Worm (Caenorhabditis elegans) whole organism, mixed stage, embryonic: Measurements from ENCODE around the gene C18A3.10.

ENCODE experiments used
- M03D4.4 ChIP-seq: sonication (generic microtip); optimal IDR thresholded peaks from 2 replicates; lab custom pipeline; 2017; ENCODE audit warnings: mild to moderate bottlenecking, missing genetic modification characterization, missing compliant biosample characterization
- bed-3 ChIP-seq: fragments of 200-800 bp; sonication (Bioruptor generic); optimal IDR thresholded peaks from 3 replicates; lab custom pipeline; 2018; ENCODE audit warnings: mild to moderate bottlenecking, missing genetic modification characterization, moderate library complexity, missing compliant biosample characterization
- blmp-1 ChIP-seq: fragments of 150-350 bp; optimal IDR thresholded peaks from 2 replicates; lab custom pipeline; 2014; ENCODE audit warnings: missing biosample characterization, missing genetic modification characterization
- ceh-39 ChIP-seq: fragments of 150-350 bp; optimal IDR thresholded peaks from 2 replicates; lab custom pipeline; 2014; ENCODE audit warnings: missing biosample characterization, missing genetic modification characterization
- ceh-83 ChIP-seq: fragments of 200-800 bp; sonication (Bioruptor generic); optimal IDR thresholded peaks from 2 replicates; lab custom pipeline; 2018; ENCODE audit warnings: mild to moderate bottlenecking, missing genetic modification characterization, missing compliant biosample characterization
- ces-1 ChIP-seq: fragments of 150-350 bp; optimal IDR thresholded peaks from 2 replicates; lab custom pipeline; 2014; ENCODE audit warnings: missing biosample characterization, missing genetic modification reagents, missing genetic modification characterization
- cnd-1 ChIP-seq: fragments of 200-800 bp; sonication (Bioruptor generic); optimal IDR thresholded peaks from 2 replicates; lab custom pipeline; 2018; ENCODE audit warnings: mild to moderate bottlenecking, missing genetic modification characterization, missing compliant biosample characterization
- drap-1 ChIP-seq: fragments of 200-800 bp; sonication (Bioruptor generic); optimal IDR thresholded peaks from 3 replicates; lab custom pipeline; 2018; ENCODE audit warnings: mild to moderate bottlenecking, missing genetic modification characterization, missing compliant biosample characterization
- elt-1 ChIP-seq: sonication (generic microtip); optimal IDR thresholded peaks from 2 replicates; lab custom pipeline; 2017; ENCODE audit warnings: missing genetic modification characterization, mild to moderate bottlenecking, missing compliant biosample characterization, antibody characterized with exemption, moderate library complexity, borderline replicate concordance; ENCODE audit not compliant: insufficient read depth
- elt-3 ChIP-seq: fragments of 150-350 bp; optimal IDR thresholded peaks from 2 replicates; lab custom pipeline; 2014; ENCODE audit warnings: missing biosample characterization, missing genetic modification characterization
- ham-2 ChIP-seq: fragments of 200-800 bp; sonication (Bioruptor generic); optimal IDR thresholded peaks from 2 replicates; lab custom pipeline; 2018; ENCODE audit warnings: mild to moderate bottlenecking, missing genetic modification characterization, missing compliant biosample characterization
- hlh-1 ChIP-seq: fragments of 150-350 bp; optimal IDR thresholded peaks from 2 replicates; lab custom pipeline; 2014; ENCODE audit warnings: missing biosample characterization, missing genetic modification reagents, missing genetic modification characterization
- lin-13 ChIP-seq: fragments of 150-350 bp; optimal IDR thresholded peaks from 2 replicates; lab custom pipeline; 2014; ENCODE audit warnings: missing biosample characterization, missing genetic modification characterization
- lin-32 ChIP-seq: fragments of 200-800 bp; sonication (Bioruptor generic); optimal IDR thresholded peaks from 2 replicates; lab custom pipeline; 2018; ENCODE audit warnings: mild to moderate bottlenecking, missing genetic modification characterization, missing compliant biosample characterization
- lsy-2 ChIP-seq: fragments of 150-350 bp; optimal IDR thresholded peaks from 2 replicates; lab custom pipeline; 2014; ENCODE audit warnings: missing biosample characterization, missing genetic modification characterization
- mep-1 ChIP-seq: fragments of 150-350 bp; optimal IDR thresholded peaks from 2 replicates; lab custom pipeline; 2017; ENCODE audit warnings: missing biosample characterization, missing genetic modification reagents, missing genetic modification characterization, inconsistent platforms
- mls-2 ChIP-seq: sonication (generic microtip); optimal IDR thresholded peaks from 2 replicates; lab custom pipeline; 2016; ENCODE audit warnings: mild to moderate bottlenecking, missing genetic modification characterization, moderate library complexity, missing compliant biosample characterization
- nhr-2 ChIP-seq: fragments of 150-350 bp; optimal IDR thresholded peaks from 2 replicates; lab custom pipeline; 2014; ENCODE audit warnings: missing biosample characterization, missing genetic modification characterization
- nhr-237 ChIP-seq: fragments of 150-350 bp; optimal IDR thresholded peaks from 2 replicates; lab custom pipeline; 2014; ENCODE audit warnings: missing biosample characterization, missing genetic modification characterization
- nhr-28 ChIP-seq: fragments of 150-350 bp; optimal IDR thresholded peaks from 2 replicates; lab custom pipeline; 2014; ENCODE audit warnings: missing biosample characterization, missing genetic modification characterization
- nhr-76 ChIP-seq: sonication (generic microtip); optimal IDR thresholded peaks from 2 replicates; lab custom pipeline; 2017; ENCODE audit warnings: missing biosample characterization, missing genetic modification characterization
- pha-4 ChIP-seq: fragments of 150-350 bp; optimal IDR thresholded peaks from 2 replicates; lab custom pipeline; 2018; ENCODE audit warnings: missing biosample characterization, missing genetic modification reagents, missing genetic modification characterization
- snpc-4 ChIP-seq: fragments of 150-350 bp; optimal IDR thresholded peaks from 2 replicates; lab custom pipeline; 2014; ENCODE audit warnings: missing biosample characterization, missing genetic modification characterization
- sptf-1 ChIP-seq: sonication (generic microtip); optimal IDR thresholded peaks from 2 replicates; lab custom pipeline; 2017; ENCODE audit warnings: mild to moderate bottlenecking, missing genetic modification characterization, moderate library complexity, missing compliant biosample characterization
- tbx-8 ChIP-seq: fragments of 200-800 bp; sonication (Bioruptor generic); optimal IDR thresholded peaks from 2 replicates; lab custom pipeline; 2018; ENCODE audit warnings: mild to moderate bottlenecking, missing genetic modification characterization, moderate library complexity, missing compliant biosample characterization
- unc-120 ChIP-seq: sonication (generic microtip); optimal IDR thresholded peaks from 2 replicates; lab custom pipeline; 2017; ENCODE audit warnings: missing genetic modification characterization, missing compliant biosample characterization; ENCODE audit not compliant: poor library complexity, severe bottlenecking
- unc-39 ChIP-seq: fragments of 150-350 bp; optimal IDR thresholded peaks from 2 replicates; lab custom pipeline; 2014; ENCODE audit warnings: missing biosample characterization, missing genetic modification characterization
- unc-62 ChIP-seq: fragments of 150-350 bp; optimal IDR thresholded peaks from 2 replicates; lab custom pipeline; 2014; ENCODE audit warnings: missing biosample characterization, missing genetic modification reagents, missing genetic modification characterization
- ztf-11 ChIP-seq: fragments of 150-350 bp; optimal IDR thresholded peaks from 2 replicates; lab custom pipeline; 2014; ENCODE audit warnings: missing biosample characterization, missing genetic modification characterization

The C18A3.10 gene

ce11 chrII:5730343-5731083 lies 14.9 kb upstream of the C18A3.10 start, which contains the start of the genes C18A3.7 and C18A3.11:
C18A3.7 (minus strand) TSS chrII:5730443.
C18A3.11 (plus strand) TSS chrII:5731033.
- TF ChIP-seq snpc-4 = no peak
- TF ChIP-seq ham-2 (GFP tag; lab: Kevin White, UChicago) = no peak
- no peak for TF ChIP-seq sptf-1 (tag; lab: Kevin White, UChicago)
- TF ChIP-seq nhr-76 (tag; lab: Kevin White, UChicago) = no peak
- TF ChIP-seq blmp-1 (tag; lab: Kevin White, UChicago) = no peak
- no peak for TF ChIP-seq drap-1
- TF ChIP-seq elt-3 (tag; lab: Kevin White, UChicago) = no peak
- TF ChIP-seq tbx-8 (GFP tag; lab: Kevin White, UChicago) = no peak
- TF ChIP-seq cnd-1 (tag; lab: Kevin White, UChicago) = no peak

ce11 chrII:5727707-5728106 lies 12.1 kb upstream of the C18A3.10 start, which contains the start of gene rab-3:
rab-3 (minus strand) TSS chrII:5727853.
- TF ChIP-seq ces-1 (GFP tag; lab: Kevin White, UChicago) (peak; percentile 72), unc-39 (tag; lab: Kevin White, UChicago) (no peak)

DNA sequence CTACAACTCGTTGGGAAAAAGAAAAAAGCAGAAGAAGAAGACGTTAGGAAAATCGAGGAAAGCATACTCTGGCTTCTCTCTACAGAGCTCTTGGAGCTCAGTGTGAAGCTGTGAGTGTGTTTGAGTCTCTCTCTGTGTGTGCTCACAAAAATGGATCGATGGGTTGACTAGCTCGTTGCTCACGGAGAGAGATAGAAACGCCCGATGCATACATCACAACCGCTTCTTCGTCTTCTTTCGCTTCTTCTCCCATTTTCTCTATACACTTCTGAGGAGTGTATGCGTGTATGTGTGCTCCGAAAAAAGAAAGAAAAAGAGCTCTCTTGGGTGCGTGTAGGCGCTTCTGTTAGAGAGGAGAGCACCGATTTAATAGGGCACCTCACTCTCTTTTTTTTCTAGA lies 9.4 kb upstream of the C18A3.10 start:
- no peak for TF ChIP-seq ceh-39 (tag; lab: Kevin White, UChicago)
- peak; percentile 63 for TF ChIP-seq ces-1 (GFP tag; lab: Kevin White, UChicago)
- TF ChIP-seq mep-1 (tag; lab: Kevin White, UChicago) = peak; percentile 25
- TF ChIP-seq nhr-76 (tag; lab: Kevin White, UChicago) = no peak
- TF ChIP-seq nhr-2 (tag; lab: Kevin White, UChicago) = no peak

DNA sequence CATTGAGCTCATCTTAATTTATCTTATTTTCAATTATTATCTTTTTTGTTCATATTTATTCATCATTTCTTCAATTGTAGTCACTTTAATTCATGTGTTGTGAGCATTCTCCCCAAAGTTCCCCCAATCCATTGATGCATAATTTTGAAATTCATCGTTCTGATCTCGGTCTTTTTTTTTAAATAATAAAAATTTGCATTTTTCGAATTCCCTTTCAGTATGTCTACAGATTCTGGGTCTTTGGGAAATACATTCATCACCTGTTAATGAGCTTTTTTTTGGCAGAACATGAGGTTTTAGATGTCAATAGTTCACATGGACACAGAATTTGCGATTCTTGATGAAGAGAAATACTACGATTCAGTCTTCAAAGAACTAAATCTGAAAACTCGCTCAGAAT lies 4.2 kb upstream of the C18A3.10 start, which contains the start of gene damt-1:
TSS of gene damt-1 (plus strand) at position 301 of the 400 bp plus-strand sequence.
- TF ChIP-seq pha-4 (tag; lab: Kevin White, UChicago) = no peak
- no peak for TF ChIP-seq ceh-39 (tag; lab: Kevin White, UChicago)
- TF ChIP-seq nhr-237 (tag; lab: Kevin White, UChicago) = no peak
- TF ChIP-seq M03D4.4 = no peak
- TF ChIP-seq tbx-8 (GFP tag; lab: Kevin White, UChicago) = no peak
- no peak for TF ChIP-seq lsy-2 (tag; lab: Kevin White, UChicago)
- no peak for TF ChIP-seq nhr-76 (tag; lab: Kevin White, UChicago)
- TF ChIP-seq mep-1 (tag; lab: Kevin White, UChicago) = no peak
- TF ChIP-seq drap-1 = no peak

DNA sequence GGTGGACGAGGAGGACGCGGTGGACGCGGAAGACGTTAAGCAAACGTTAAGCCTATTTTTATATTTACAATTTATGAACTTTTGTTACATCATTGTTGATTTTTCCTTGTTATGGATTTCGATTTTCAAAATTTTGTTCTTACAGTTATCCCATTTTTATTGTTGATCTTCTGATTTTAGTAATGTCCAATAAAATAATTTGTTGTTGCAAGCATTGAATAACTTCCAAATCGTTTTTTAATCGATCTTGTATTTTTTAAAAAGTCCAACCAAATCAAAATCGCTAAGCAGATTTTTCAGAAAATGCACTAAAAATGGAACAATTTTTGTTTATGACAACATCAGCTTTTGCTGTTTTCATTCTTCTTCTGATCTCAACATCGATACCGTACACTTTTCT lies 2.2 kb upstream of the C18A3.10 start, which contains the start of gene zipt-3:
TSS of gene zipt-3 (plus strand) at position 301 of the 400 bp plus-strand sequence.
- TF ChIP-seq cnd-1 (tag; lab: Kevin White, UChicago) (no peak), ces-1 (GFP tag; lab: Kevin White, UChicago) (no peak), ceh-83 (GFP tag; lab: Kevin White, UChicago) (no peak), mls-2 (tag; lab: Kevin White, UChicago) (no peak)

DNA sequence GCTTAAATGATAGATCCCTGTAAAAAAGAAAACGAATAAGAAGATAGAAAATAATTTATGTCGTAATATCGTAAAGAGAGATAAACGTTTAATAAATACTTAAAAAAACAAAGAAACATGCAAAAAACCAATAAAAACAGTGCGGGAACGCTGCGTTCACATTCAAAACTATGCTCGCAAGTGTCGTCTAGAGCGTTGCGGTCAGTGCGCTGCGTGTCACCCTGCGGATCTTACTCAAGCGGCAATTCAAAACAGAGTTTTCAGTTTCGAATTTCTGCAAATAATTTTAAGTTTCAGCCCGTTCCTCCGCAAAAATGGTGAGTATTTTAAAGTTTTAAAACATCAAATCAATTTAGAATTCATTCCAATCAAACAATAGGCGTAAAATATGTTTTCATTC lies 838 bp downstream of the C18A3.10 start, which contains the start of the genes tiar-1 and lelo-4:
TSS of gene tiar-1 (minus strand) at position 17 of the 400 bp plus-strand sequence.
TSS of gene lelo-4 (plus strand) at position 118 of the 400 bp plus-strand sequence.
- no peak for TF ChIP-seq lin-32
- TF ChIP-seq snpc-4 = no peak
- TF ChIP-seq bed-3 (GFP tag; lab: Kevin White, UChicago) = no peak
- no peak for TF ChIP-seq unc-120 (tag; lab: Kevin White, UChicago)
- no peak for TF ChIP-seq elt-1 (tag; lab: Kevin White, UChicago)
- peak; percentile 57 for TF ChIP-seq mls-2 (tag; lab: Kevin White, UChicago)
- no peak for TF ChIP-seq nhr-28 (tag; lab: Kevin White, UChicago)
- TF ChIP-seq M03D4.4 = peak; percentile 7
- peak; percentile 46 for TF ChIP-seq hlh-1 (tag; lab: Kevin White, UChicago)
- TF ChIP-seq lin-13 = peak; percentile 53
- peak; percentile 49 for TF ChIP-seq nhr-237 (tag; lab: Kevin White, UChicago)
- TF ChIP-seq unc-62 (GFP tag; lab: Kevin White, UChicago) = no peak
- peak; percentile 77 for TF ChIP-seq mep-1 (tag; lab: Kevin White, UChicago)
- TF ChIP-seq cnd-1 (tag; lab: Kevin White, UChicago) = no peak
- TF ChIP-seq tbx-8 (GFP tag; lab: Kevin White, UChicago) = no peak
- no peak for TF ChIP-seq ztf-11
- TF ChIP-seq ham-2 (GFP tag; lab: Kevin White, UChicago) = no peak
- peak; percentile 74 for TF ChIP-seq lsy-2 (tag; lab: Kevin White, UChicago)
- TF ChIP-seq drap-1 = no peak
- TF ChIP-seq elt-3 (tag; lab: Kevin White, UChicago) = no peak
- peak; percentile 35 for TF ChIP-seq sptf-1 (tag; lab: Kevin White, UChicago)
- TF ChIP-seq ceh-39 (tag; lab: Kevin White, UChicago) = peak; percentile 47
- TF ChIP-seq pha-4 (tag; lab: Kevin White, UChicago) = peak; percentile 45
